Fruit fly (Drosophila melanogaster) whole organism, pupa: ENCODE data around the gene CG31636.

Source experiments
- CG10348 ChIP-seq: fragments of 200-800 bp; sonication (Bioruptor generic); IDR thresholded peaks from 2 replicates; pipeline ENCODE4 v1.3.6; 2022; ENCODE audit warnings: missing biosample characterization, missing genetic modification characterization
- CG12605 ChIP-seq: fragments of 200-800 bp; sonication (Bioruptor generic); IDR thresholded peaks from 2 replicates; pipeline ENCODE4 v1.3.6; 2022; ENCODE audit warnings: missing biosample characterization, missing genetic modification characterization
- CG13204 ChIP-seq: fragments of 200-800 bp; sonication (Bioruptor generic); optimal IDR thresholded peaks from 2 replicates; lab custom pipeline; 2018; ENCODE audit warnings: missing biosample characterization, mild to moderate bottlenecking, missing genetic modification characterization, moderate library complexity
- CG14655 ChIP-seq: fragments of 200-800 bp; sonication (Bioruptor generic); optimal IDR thresholded peaks from 3 replicates; lab custom pipeline; 2017; ENCODE audit warnings: mild to moderate bottlenecking, missing biosample characterization, missing genetic modification reagents, missing genetic modification characterization
- CG15710 ChIP-seq: fragments of 200-800 bp; sonication (Bioruptor generic); optimal IDR thresholded peaks from 2 replicates; lab custom pipeline; 2018; ENCODE audit warnings: missing biosample characterization, mild to moderate bottlenecking, missing genetic modification characterization, moderate library complexity
- CG34367 ChIP-seq: fragments of 200-800 bp; sonication (Bioruptor generic); optimal IDR thresholded peaks from 2 replicates; lab custom pipeline; 2018; ENCODE audit warnings: missing biosample characterization, mild to moderate bottlenecking, missing genetic modification characterization
- CG9948 ChIP-seq: fragments of 200-800 bp; sonication (Bioruptor generic); optimal IDR thresholded peaks from 2 replicates; lab custom pipeline; 2018; ENCODE audit warnings: missing biosample characterization, mild to moderate bottlenecking, missing genetic modification characterization, moderate library complexity
- EcR ChIP-seq: fragments of 200-800 bp; sonication (Bioruptor generic); optimal IDR thresholded peaks from 3 replicates; lab custom pipeline; 2019; ENCODE audit warnings: missing biosample characterization, missing genetic modification characterization, mild to moderate bottlenecking, moderate library complexity, missing genetic modification reagents
- Pif1B ChIP-seq: fragments of 200-800 bp; sonication (Bioruptor generic); optimal IDR thresholded peaks from 3 replicates; lab custom pipeline; 2016; ENCODE audit warnings: missing biosample characterization, missing genetic modification characterization
- Snoo ChIP-seq: fragments of 200-800 bp; sonication (Bioruptor generic); optimal IDR thresholded peaks from 3 replicates; lab custom pipeline; 2017; ENCODE audit warnings: missing biosample characterization, mild to moderate bottlenecking, missing genetic modification characterization, inconsistent platforms

DNA sequence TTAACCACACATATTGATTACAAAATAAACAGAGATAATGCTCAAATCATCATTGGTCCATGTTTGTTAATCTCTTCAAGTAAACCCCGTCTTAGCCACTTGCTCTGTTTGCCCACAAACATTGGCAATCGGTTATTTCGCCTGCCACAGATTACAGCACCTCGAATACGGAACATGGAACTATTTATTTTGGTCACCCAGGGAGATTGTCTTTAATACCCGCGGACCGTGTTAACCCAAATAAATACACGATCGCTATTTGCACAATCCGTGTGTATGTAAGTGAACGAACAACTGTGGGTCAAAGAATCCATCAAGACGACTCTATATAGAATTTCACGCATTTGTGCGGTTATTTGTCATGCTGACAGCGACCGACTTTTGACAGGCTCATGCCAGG, 42.8 kb upstream of the CG31636 start:
- TF ChIP-seq CG10348 (GFP tag; lab: Robert Waterston, UW) (no peak), CG12605 (GFP tag; lab: Robert Waterston, UW) (no peak), CG13204 (GFP tag; lab: Kevin White, UChicago) (no peak), CG15710 (tag; lab: Kevin White, UChicago) (no peak), Pif1B (GFP tag; lab: Kevin White, UChicago) (no peak), CG14655 (GFP tag; lab: Kevin White, UChicago) (no peak), CG9948 (no peak), Snoo (no peak), EcR (GFP tag; lab: Kevin White, UChicago) (no peak), CG34367 (tag; lab: Kevin White, UChicago) (no peak)
